Fruit fly (Drosophila melanogaster): ENCODE data around the gene Hipk.

Hipk gene

dm6 chr3L:608362-608761 is 65.5 kb downstream of the Hipk start:
- TF ChIP-seq CG8478 (optimal IDR thresholded peaks at IDR 0.05) (no peak), CTCF (optimal IDR thresholded peaks at IDR 0.05) (no peak)

dm6 chr3L:609163-609562 is 66.3 kb downstream of the Hipk start:
- TF ChIP-seq CTCF (optimal IDR thresholded peaks at IDR 0.05) (no peak), CG8478 (optimal IDR thresholded peaks at IDR 0.05) (no peak)

- TF ChIP-seq CG8478 (optimal IDR thresholded peaks at IDR 0.05) (no peak), CTCF (optimal IDR thresholded peaks at IDR 0.05) (no peak)
Measured at dm6 chr3L:610765-611164, 67.9 kb downstream of the Hipk start.

dm6 chr3L:611639-612611 is 69.1 kb downstream of the Hipk start:
- TF ChIP-seq CTCF (optimal IDR thresholded peaks at IDR 0.05) (no peak), CG8478 (optimal IDR thresholded peaks at IDR 0.05) (no peak)

- TF ChIP-seq CG8478 (optimal IDR thresholded peaks at IDR 0.05) (no peak), CTCF (optimal IDR thresholded peaks at IDR 0.05) (no peak)
Measured at dm6 chr3L:613578-614300, 70.9 kb downstream of the Hipk start.

- TF ChIP-seq CTCF (optimal IDR thresholded peaks at IDR 0.05) (no peak), CG8478 (optimal IDR thresholded peaks at IDR 0.05) (no peak)
Measured at dm6 chr3L:614751-615424, 72.0 kb downstream of the Hipk start.

- TF ChIP-seq CG8478 (optimal IDR thresholded peaks at IDR 0.05) (no peak), CTCF (optimal IDR thresholded peaks at IDR 0.05) (no peak)
Measured at dm6 chr3L:615425-616046, 72.7 kb downstream of the Hipk start.

dm6 chr3L:616099-616481 is 73.2 kb downstream of the Hipk start:
- TF ChIP-seq CTCF (optimal IDR thresholded peaks at IDR 0.05) = no peak
- TF ChIP-seq CG8478 (optimal IDR thresholded peaks at IDR 0.05) = no peak

- TF ChIP-seq CTCF (optimal IDR thresholded peaks at IDR 0.05) (no peak), CG8478 (optimal IDR thresholded peaks at IDR 0.05) (no peak)
Measured at dm6 chr3L:616482-617148, 73.8 kb downstream of the Hipk start.

dm6 chr3L:617926-618325 is 75.1 kb downstream of the Hipk start:
- TF ChIP-seq CTCF (optimal IDR thresholded peaks at IDR 0.05) = no peak

dm6 chr3L:618347-619272 is 75.8 kb downstream of the Hipk start:
- TF ChIP-seq CTCF (optimal IDR thresholded peaks at IDR 0.05) (no peak), CG8478 (optimal IDR thresholded peaks at IDR 0.05) (no peak)

dm6 chr3L:619427-620308 is 76.8 kb downstream of the Hipk start:
- no peak for TF ChIP-seq CTCF (optimal IDR thresholded peaks at IDR 0.05)
- no peak for TF ChIP-seq CG8478 (optimal IDR thresholded peaks at IDR 0.05)
